Fruit fly (Drosophila melanogaster): Measurements from ENCODE around the gene CG6996.

- TF ChIP-seq Hr96 (GFP tag; optimal IDR thresholded peaks at IDR 0.05) (no peak), tj (GFP tag; optimal IDR thresholded peaks at IDR 0.05) (no peak), CG33017 (tag; optimal IDR thresholded peaks at IDR 0.05) (no peak)
Measured at dm6 chr3L:20220918-20221317, 13.6 kb downstream of the CG6996 start.
